Worm (Caenorhabditis elegans) whole organism, L4 larva: ENCODE results near the gene K11H3.2.
A peak's percentile ranks its signal among the peaks of the same experiment; 100 is the strongest.

ENCODE experiments used
- F37D6.2 ChIP-seq: sonication (generic microtip); optimal IDR thresholded peaks from 2 replicates; lab custom pipeline; 2016; ENCODE audit warnings: mild to moderate bottlenecking, missing genetic modification characterization, missing compliant biosample characterization
- T20F7.1 ChIP-seq: fragments of 200-800 bp; sonication (Bioruptor generic); optimal IDR thresholded peaks from 2 replicates; lab custom pipeline; 2018; ENCODE audit warnings: mild to moderate bottlenecking, missing genetic modification characterization, missing compliant biosample characterization
- T26A8.4 ChIP-seq: fragments of 200-800 bp; sonication (Bioruptor generic); IDR thresholded peaks from 2 replicates; pipeline ENCODE4 v1.3.6; 2022; ENCODE audit warnings: missing genetic modification characterization, missing compliant biosample characterization
- Y105C5A.15 ChIP-seq: fragments of 200-800 bp; sonication (Bioruptor generic); IDR thresholded peaks from 2 replicates; pipeline ENCODE4 v1.3.6; 2022; ENCODE audit warnings: missing genetic modification characterization, missing compliant biosample characterization
- aha-1 ChIP-seq: fragments of 150-350 bp; peaks from one replicate; lab custom pipeline; 2014; ENCODE audit warnings: missing biosample characterization, missing genetic modification characterization
- ceh-28 ChIP-seq: fragments of 150-350 bp; optimal IDR thresholded peaks from 2 replicates; lab custom pipeline; 2014; ENCODE audit warnings: missing biosample characterization, missing genetic modification reagents, missing genetic modification characterization
- ceh-44 ChIP-seq: fragments of 200-800 bp; sonication (Bioruptor generic); IDR thresholded peaks from 2 replicates; pipeline ENCODE4 v1.3.6; 2022; ENCODE audit warnings: missing genetic modification reagents, missing genetic modification characterization, missing compliant biosample characterization
- ceh-82 ChIP-seq: sonication (generic microtip); optimal IDR thresholded peaks from 2 replicates; lab custom pipeline; 2017; ENCODE audit warnings: missing biosample characterization, missing genetic modification characterization
- ctbp-1 ChIP-seq: fragments of 200-800 bp; sonication (Bioruptor generic); IDR thresholded peaks from 2 replicates; pipeline ENCODE4 v1.3.6; 2022; ENCODE audit warnings: missing genetic modification reagents, missing genetic modification characterization, missing compliant biosample characterization
- daf-12 ChIP-seq: fragments of 150-350 bp; optimal IDR thresholded peaks from 2 replicates; lab custom pipeline; 2014; ENCODE audit warnings: missing biosample characterization, missing genetic modification reagents, missing genetic modification characterization
- daf-16 ChIP-seq, 3 experiments: sonication (generic microtip); optimal IDR thresholded peaks; 2 replicates each; lab custom pipeline; 2016 to 2017; ENCODE audit warnings: missing genetic modification characterization in 3 of 3, missing genetic modification reagents in 3 of 3, mild to moderate bottlenecking in 2 of 3, missing compliant biosample characterization in 2 of 3, missing biosample characterization in 1 of 3, moderate library complexity in 1 of 3
- dmd-6 ChIP-seq: fragments of 200-800 bp; sonication (Bioruptor generic); IDR thresholded peaks from 2 replicates; pipeline ENCODE4 v1.3.6; 2022; ENCODE audit warnings: missing genetic modification reagents, missing genetic modification characterization, missing compliant biosample characterization
- dmd-8 ChIP-seq: fragments of 200-800 bp; sonication (Bioruptor generic); IDR thresholded peaks from 2 replicates; pipeline ENCODE4 v1.3.6; 2022; ENCODE audit warnings: missing genetic modification characterization, missing compliant biosample characterization
- dpl-1 ChIP-seq: fragments of 150-350 bp; optimal IDR thresholded peaks from 2 replicates; lab custom pipeline; 2014; ENCODE audit warnings: missing biosample characterization, missing genetic modification reagents, missing genetic modification characterization
- egl-27 ChIP-seq: sonication (generic microtip); optimal IDR thresholded peaks from 3 replicates; lab custom pipeline; 2017; ENCODE audit warnings: missing biosample characterization, missing genetic modification reagents, missing genetic modification characterization
- gei-8 ChIP-seq: fragments of 200-800 bp; sonication (Bioruptor generic); optimal IDR thresholded peaks from 2 replicates; lab custom pipeline; 2018; ENCODE audit warnings: mild to moderate bottlenecking, missing genetic modification characterization, missing compliant biosample characterization
- hif-1 ChIP-seq, 2 experiments: sonication (generic microtip); optimal IDR thresholded peaks; 2 replicates each; lab custom pipeline; 2016 to 2017; ENCODE audit warnings: missing compliant biosample characterization in 2 of 2, missing genetic modification characterization in 2 of 2, missing genetic modification reagents in 2 of 2, missing genotype in 2 of 2, mild to moderate bottlenecking in 1 of 2
- hlh-11 ChIP-seq: fragments of 200-800 bp; sonication (Bioruptor generic); optimal IDR thresholded peaks from 2 replicates; lab custom pipeline; 2018; ENCODE audit warnings: mild to moderate bottlenecking, missing genetic modification characterization, missing compliant biosample characterization
- hlh-30 ChIP-seq: sonication (generic microtip); optimal IDR thresholded peaks from 2 replicates; lab custom pipeline; 2017; ENCODE audit warnings: antibody characterized with exemption, mild to moderate bottlenecking, missing genetic modification characterization, missing compliant biosample characterization; ENCODE audit not compliant: insufficient read depth
- hmg-1.1 ChIP-seq: fragments of 200-800 bp; sonication (Bioruptor generic); IDR thresholded peaks from 2 replicates; pipeline ENCODE4 v1.3.6; 2022; ENCODE audit warnings: missing genetic modification reagents, missing genetic modification characterization, missing compliant biosample characterization
- jun-1 ChIP-seq: fragments of 150-350 bp; optimal IDR thresholded peaks from 2 replicates; lab custom pipeline; 2014; ENCODE audit warnings: missing biosample characterization, missing genetic modification reagents, missing genetic modification characterization
- lim-7 ChIP-seq: fragments of 200-800 bp; sonication (Bioruptor generic); IDR thresholded peaks from 2 replicates; pipeline ENCODE4 v1.3.6; 2022; ENCODE audit warnings: missing genetic modification characterization, missing compliant biosample characterization
- lin-1 ChIP-seq: fragments of 200-800 bp; sonication (Bioruptor generic); IDR thresholded peaks from 2 replicates; pipeline ENCODE4 v1.3.6; 2022; ENCODE audit warnings: missing genetic modification reagents, missing genetic modification characterization, missing compliant biosample characterization
- lin-13 ChIP-seq: fragments of 150-350 bp; optimal IDR thresholded peaks from 2 replicates; lab custom pipeline; 2014; ENCODE audit warnings: missing biosample characterization, missing genetic modification reagents, missing genetic modification characterization
- lin-15B ChIP-seq: fragments of 150-350 bp; sonication (generic microtip); optimal IDR thresholded peaks from 3 replicates; lab custom pipeline; 2014; ENCODE audit warnings: missing biosample characterization, missing genetic modification characterization
- lin-29 ChIP-seq: fragments of 200-800 bp; sonication (Bioruptor generic); IDR thresholded peaks from 2 replicates; pipeline ENCODE4 v1.3.6; 2022; ENCODE audit warnings: missing genetic modification reagents, missing genetic modification characterization, missing compliant biosample characterization
- lin-38 ChIP-seq: fragments of 200-800 bp; sonication (Bioruptor generic); IDR thresholded peaks from 2 replicates; pipeline ENCODE4 v1.3.6; 2022; ENCODE audit warnings: missing genetic modification reagents, missing genetic modification characterization, missing compliant biosample characterization
- lir-3 ChIP-seq: sonication (generic microtip); optimal IDR thresholded peaks from 2 replicates; lab custom pipeline; 2016; ENCODE audit warnings: mild to moderate bottlenecking, missing genetic modification characterization, missing compliant biosample characterization
- lsy-2 ChIP-seq, 2 experiments: fragments of 150-350 bp in 1 of 2; sonication (generic microtip) in 1 of 2; optimal IDR thresholded peaks; 2 replicates each; lab custom pipeline; 2014 to 2017; ENCODE audit warnings: missing biosample characterization in 2 of 2, missing genetic modification characterization in 2 of 2
- madf-5 ChIP-seq, 2 experiments: fragments of 200-800 bp; sonication (Bioruptor generic); IDR thresholded peaks; 2 replicates each; pipeline ENCODE4 v1.3.6; 2022; ENCODE audit warnings: missing compliant biosample characterization in 2 of 2, missing genetic modification characterization in 2 of 2
- mep-1 ChIP-seq: fragments of 150-350 bp; sonication (generic microtip); optimal IDR thresholded peaks from 3 replicates; lab custom pipeline; 2014; ENCODE audit warnings: missing biosample characterization, missing genetic modification characterization
- mes-2 ChIP-seq: sonication (generic microtip); optimal IDR thresholded peaks from 2 replicates; lab custom pipeline; 2016; ENCODE audit warnings: missing genotype, mild to moderate bottlenecking, missing genetic modification characterization, missing compliant biosample characterization; ENCODE audit not compliant: poor library complexity, severe bottlenecking
- mxl-2 ChIP-seq: fragments of 200-800 bp; sonication (Bioruptor generic); conservative IDR thresholded peaks from 2 replicates; pipeline ENCODE4 v1.3.6; 2022; ENCODE audit warnings: missing genetic modification reagents, missing genetic modification characterization, missing compliant biosample characterization
- mxl-3 ChIP-seq: fragments of 200-800 bp; sonication (Bioruptor generic); optimal IDR thresholded peaks from 2 replicates; lab custom pipeline; 2018; ENCODE audit warnings: mild to moderate bottlenecking, missing genetic modification characterization, missing compliant biosample characterization
- nhr-25 ChIP-seq: sonication (generic microtip); optimal IDR thresholded peaks from 2 replicates; lab custom pipeline; 2017; ENCODE audit warnings: missing genetic modification characterization, mild to moderate bottlenecking, missing compliant biosample characterization, antibody characterized with exemption, moderate library complexity, borderline replicate concordance; ENCODE audit not compliant: insufficient read depth
- nhr-28 ChIP-seq: fragments of 150-350 bp; optimal IDR thresholded peaks from 2 replicates; lab custom pipeline; 2014; ENCODE audit warnings: missing biosample characterization, missing genetic modification characterization
- pha-4 ChIP-seq, 2 experiments: fragments of 150-350 bp in 1 of 2; fragments of 200-800 bp in 1 of 2; sonication (Bioruptor generic) in 1 of 2; IDR thresholded peaks in 1 of 2; optimal IDR thresholded peaks in 1 of 2; 2 replicates each; pipeline versions ENCODE4 v1.3.6 to Lab custom; 2014 to 2022; ENCODE audit warnings: missing genetic modification characterization in 2 of 2, missing genetic modification reagents in 2 of 2, missing biosample characterization in 1 of 2, missing compliant biosample characterization in 1 of 2
- php-3 ChIP-seq: fragments of 200-800 bp; sonication (Bioruptor generic); IDR thresholded peaks from 2 replicates; pipeline ENCODE4 v1.3.6; 2022; ENCODE audit warnings: missing genetic modification reagents, missing genetic modification characterization, missing compliant biosample characterization
- rbr-2 ChIP-seq: sonication (generic microtip); optimal IDR thresholded peaks from 2 replicates; lab custom pipeline; 2016; ENCODE audit warnings: missing genotype, missing genetic modification characterization, missing compliant biosample characterization
- unc-39 ChIP-seq: sonication (generic microtip); optimal IDR thresholded peaks from 2 replicates; lab custom pipeline; 2017; ENCODE audit warnings: missing biosample characterization, missing genetic modification characterization
- unc-62 ChIP-seq, 3 experiments: fragments of 150-350 bp in 1 of 3; sonication (generic microtip); optimal IDR thresholded peaks in 2 of 3; peaks in 1 of 3; 1 replicate in 1 of 3; 2 replicates in 2 of 3; lab custom pipeline; 2014 to 2017; ENCODE audit warnings: missing biosample characterization in 3 of 3, missing genetic modification characterization in 3 of 3, missing genetic modification reagents in 3 of 3, missing genotype in 1 of 3
- zfp-2 ChIP-seq: sonication (generic microtip); optimal IDR thresholded peaks from 2 replicates; lab custom pipeline; 2016; ENCODE audit warnings: mild to moderate bottlenecking, missing genetic modification characterization, missing compliant biosample characterization
- zip-11 ChIP-seq: fragments of 200-800 bp; sonication (Bioruptor generic); IDR thresholded peaks from 2 replicates; pipeline ENCODE4 v1.3.6; 2022; ENCODE audit warnings: missing genetic modification characterization, missing compliant biosample characterization
- zip-2 ChIP-seq: fragments of 150-350 bp; optimal IDR thresholded peaks from 2 replicates; lab custom pipeline; 2014; ENCODE audit warnings: missing biosample characterization, missing genetic modification characterization
- ztf-7 ChIP-seq: fragments of 150-350 bp; optimal IDR thresholded peaks from 2 replicates; lab custom pipeline; 2014; ENCODE audit warnings: missing biosample characterization, missing genetic modification characterization

The K11H3.2 gene

ce11 chrIII:9826005-9826404 lies 20.2 kb upstream of the K11H3.2 start (continued):
- TF ChIP-seq madf-5 (GFP tag; IDR thresholded peaks at IDR 0.05; lab: Robert Waterston, UW) (no peak), gei-8 (GFP tag; lab: Kevin White, UChicago) (no peak), mxl-3 (GFP tag; lab: Kevin White, UChicago) (peak; percentile 21), zfp-2 (tag; lab: Kevin White, UChicago) (no peak), unc-39 (no peak), hif-1 (tag; optimal IDR thresholded peaks at IDR 0.05; lab: Kevin White, UChicago) (peak in 1 of 2 experiments; percentile 9), mes-2 (peak; percentile 56), php-3 (no peak), lir-3 (tag; lab: Kevin White, UChicago) (no peak)

- TF ChIP-seq T26A8.4 (no peak), F37D6.2 (tag; lab: Kevin White, UChicago) (no peak), Y105C5A.15 (GFP tag; lab: Robert Waterston, UW) (no peak), lin-1 (GFP tag; lab: Robert Waterston, UW) (0 out of 2 replicates have a peak, but pooled peaks have one; percentile 7), jun-1 (tag; lab: Kevin White, UChicago) (no peak), lin-38 (GFP tag; lab: Robert Waterston, UW) (peak; percentile 34), mxl-3 (GFP tag; lab: Kevin White, UChicago) (no peak), lin-13 (no peak), dmd-6 (peak; percentile 52), zip-2 (tag; lab: Kevin White, UChicago) (no peak), aha-1 (tag; lab: Kevin White, UChicago) (no peak), hmg-1.1 (no peak), pha-4 (GFP tag; IDR thresholded peaks at IDR 0.05; lab: Robert Waterston, UW) (no peak), pha-4 (tag; optimal IDR thresholded peaks at IDR 0.05; lab: Kevin White, UChicago) (peak; percentile 87), nhr-28 (tag; lab: Kevin White, UChicago) (no peak), ztf-7 (tag; lab: Kevin White, UChicago) (peak; percentile 28), unc-62 (GFP tag; optimal IDR thresholded peaks at IDR 0.05 in 1 of 2; lab: Kevin White, UChicago) (peak in 1 of 2 experiments; percentile 74), unc-62 (tag; optimal IDR thresholded peaks at IDR 0.05; lab: Kevin White, UChicago) (no peak), egl-27 (tag; lab: Kevin White, UChicago) (no peak), mep-1 (tag; lab: Kevin White, UChicago) (peak; percentile 53), dmd-8 (no peak), zip-11 (GFP tag; lab: Robert Waterston, UW) (no peak), hlh-30 (tag; lab: Kevin White, UChicago) (peak; percentile 89), ceh-44 (GFP tag; lab: Robert Waterston, UW) (no peak), lim-7 (GFP tag; lab: Robert Waterston, UW) (peak; percentile 16; the same call in 1 of the 2 replicates), lin-29 (GFP tag; lab: Robert Waterston, UW) (no peak), mes-2 (peak; percentile 80), daf-12 (tag; lab: Kevin White, UChicago) (no peak), rbr-2 (tag; lab: Kevin White, UChicago) (peak; percentile 6), lin-15B (tag; lab: Kevin White, UChicago) (no peak), daf-16 (GFP tag; optimal IDR thresholded peaks at IDR 0.05; lab: Kevin White, UChicago) (peak in 1 of 2 experiments; percentile 27), daf-16 (tag; optimal IDR thresholded peaks at IDR 0.05; lab: Kevin White, UChicago) (peak; percentile 93), nhr-25 (tag; lab: Kevin White, UChicago) (no peak), mxl-2 (no peak), lsy-2 (tag; optimal IDR thresholded peaks at IDR 0.05; lab: Kevin White, UChicago) (peak; percentile 61 to 98), lir-3 (tag; lab: Kevin White, UChicago) (no peak), ctbp-1 (GFP tag; lab: Robert Waterston, UW) (0 out of 2 replicates have a peak, but pooled peaks have one; percentile 28), zfp-2 (tag; lab: Kevin White, UChicago) (no peak), ceh-28 (tag; lab: Kevin White, UChicago) (no peak), ceh-82 (tag; lab: Kevin White, UChicago) (no peak), dpl-1 (GFP tag; lab: Kevin White, UChicago) (peak; percentile 40), hlh-11 (tag; lab: Kevin White, UChicago) (peak; percentile 26), T20F7.1 (GFP tag; lab: Kevin White, UChicago) (peak; percentile 32)
These were observed 18.8 kb upstream of the K11H3.2 start, which contains the start of the genes ZK632.10 and ZK632.11 for ce11 chrIII:9827163-9827951. Gene ZK632.10, minus strand, starts transcription at chrIII:9827722. Gene ZK632.11, plus strand, starts transcription at chrIII:9827915.
